Fruit fly (Drosophila melanogaster) whole organism, embryonic: ENCODE data around the gene Ucp4A.
A peak's percentile ranks its signal among the peaks of the same experiment; 100 is the strongest.

Experiments
- BtbVII ChIP-seq: fragments of 200-800 bp; sonication (Bioruptor generic); optimal IDR thresholded peaks from 3 replicates; lab custom pipeline; 2017; ENCODE audit warnings: missing biosample characterization, mild to moderate bottlenecking, missing genetic modification characterization
- CG10274 ChIP-seq: fragments of 200-800 bp; sonication (Bioruptor generic); optimal IDR thresholded peaks from 3 replicates; lab custom pipeline; 2017; ENCODE audit warnings: missing biosample characterization, mild to moderate bottlenecking, missing genetic modification characterization
- CG11456 ChIP-seq: fragments of 200-800 bp; sonication (Bioruptor generic); IDR thresholded peaks from 3 replicates; pipeline ENCODE4 v1.3.6; 2022; ENCODE audit warnings: missing biosample characterization, missing genetic modification characterization
- CG12071 ChIP-seq: fragments of 200-800 bp; sonication (Bioruptor generic); optimal IDR thresholded peaks from 3 replicates; lab custom pipeline; 2018; ENCODE audit warnings: missing biosample characterization, mild to moderate bottlenecking, missing genetic modification characterization
- CG12769 ChIP-seq: fragments of 200-800 bp; sonication (Bioruptor generic); optimal IDR thresholded peaks from 2 replicates; lab custom pipeline; 2019; ENCODE audit warnings: missing biosample characterization, mild to moderate bottlenecking, missing genetic modification characterization, moderate library complexity
- CG14860 ChIP-seq: fragments of 200-800 bp; sonication (Bioruptor generic); IDR thresholded peaks from 3 replicates; pipeline ENCODE4 v1.3.6; 2022; ENCODE audit warnings: missing biosample characterization, missing genetic modification characterization; ENCODE audit not compliant: partially characterized antibody
- CG16813 ChIP-seq: fragments of 200-800 bp; sonication (Bioruptor generic); IDR thresholded peaks from 3 replicates; pipeline ENCODE4 v1.3.6; 2022; ENCODE audit warnings: missing biosample characterization, missing genetic modification characterization; ENCODE audit not compliant: partially characterized antibody
- CG16863 ChIP-seq: fragments of 200-800 bp; sonication (Bioruptor generic); optimal IDR thresholded peaks from 3 replicates; lab custom pipeline; 2016; ENCODE audit warnings: missing biosample characterization, missing genetic modification characterization
- CG17568 ChIP-seq: fragments of 200-800 bp; sonication (Bioruptor generic); optimal IDR thresholded peaks from 2 replicates; lab custom pipeline; 2018; ENCODE audit warnings: missing biosample characterization, mild to moderate bottlenecking, missing genetic modification characterization, moderate library complexity
- CG17829 ChIP-seq: fragments of 200-800 bp; optimal IDR thresholded peaks from 2 replicates; lab custom pipeline; 2019; ENCODE audit warnings: missing biosample characterization, mild to moderate bottlenecking, missing genetic modification characterization, moderate library complexity
- CG17912 ChIP-seq: fragments of 200-800 bp; sonication (Bioruptor generic); optimal IDR thresholded peaks from 2 replicates; lab custom pipeline; 2018; ENCODE audit warnings: missing biosample characterization, mild to moderate bottlenecking, missing genetic modification characterization
- CG2116 ChIP-seq: fragments of 200-800 bp; sonication (Bioruptor generic); optimal IDR thresholded peaks from 3 replicates; lab custom pipeline; 2018; ENCODE audit warnings: missing biosample characterization, mild to moderate bottlenecking, missing genetic modification characterization
- CG2678 ChIP-seq: fragments of 200-800 bp; sonication (Bioruptor generic); optimal IDR thresholded peaks from 3 replicates; lab custom pipeline; 2019; ENCODE audit warnings: missing biosample characterization, mild to moderate bottlenecking, missing genetic modification characterization, moderate library complexity
- CG31388 ChIP-seq: fragments of 200-800 bp; sonication (Bioruptor generic); optimal IDR thresholded peaks from 2 replicates; lab custom pipeline; 2016; ENCODE audit warnings: missing biosample characterization, missing genetic modification characterization
- CG3995 ChIP-seq: fragments of 200-800 bp; sonication (Bioruptor generic); optimal IDR thresholded peaks from 3 replicates; lab custom pipeline; 2016; ENCODE audit warnings: missing biosample characterization, missing genetic modification characterization
- CG42726 ChIP-seq: fragments of 200-800 bp; sonication (Bioruptor generic); IDR thresholded peaks from 2 replicates; pipeline ENCODE4 v1.3.6; 2022; ENCODE audit warnings: missing biosample characterization, missing genetic modification characterization; ENCODE audit not compliant: partially characterized antibody
- CG4404 ChIP-seq: fragments of 200-800 bp; sonication (Bioruptor generic); IDR thresholded peaks from 2 replicates; pipeline ENCODE4 v1.3.6; 2022; ENCODE audit warnings: missing biosample characterization, missing genetic modification characterization
- CG4707 ChIP-seq: fragments of 200-800 bp; sonication (Bioruptor generic); optimal IDR thresholded peaks from 2 replicates; lab custom pipeline; 2018; ENCODE audit warnings: missing biosample characterization, mild to moderate bottlenecking, missing genetic modification characterization, moderate library complexity
- CG4730 ChIP-seq: fragments of 200-800 bp; sonication (Bioruptor generic); IDR thresholded peaks from 2 replicates; pipeline ENCODE4 v1.3.6; 2022; ENCODE audit warnings: missing biosample characterization, missing genetic modification characterization
- CG6654 ChIP-seq: fragments of 200-800 bp; sonication (Bioruptor generic); optimal IDR thresholded peaks from 2 replicates; lab custom pipeline; 2017; ENCODE audit warnings: missing biosample characterization, mild to moderate bottlenecking, missing genetic modification characterization
- CG7963 ChIP-seq: fragments of 200-800 bp; sonication (Bioruptor generic); IDR thresholded peaks from 3 replicates; pipeline ENCODE4 v1.3.6; 2022; ENCODE audit warnings: missing biosample characterization, missing genetic modification characterization; ENCODE audit not compliant: partially characterized antibody
- CG8478 ChIP-seq: fragments of >200 bp; optimal IDR thresholded peaks from 2 replicates; lab custom pipeline; 2018
- D19A ChIP-seq: fragments of 200-800 bp; optimal IDR thresholded peaks from 3 replicates; lab custom pipeline; 2019; ENCODE audit warnings: missing biosample characterization, mild to moderate bottlenecking, missing genetic modification characterization, moderate library complexity
- HLH4C ChIP-seq: fragments of 200-800 bp; sonication (Bioruptor generic); IDR thresholded peaks from 3 replicates; pipeline ENCODE4 v1.3.6; 2022; ENCODE audit warnings: missing biosample characterization, missing genetic modification characterization; ENCODE audit not compliant: partially characterized antibody
- Hr39 ChIP-seq: fragments of >200 bp; optimal IDR thresholded peaks from 2 replicates; lab custom pipeline; 2017
- Hsf ChIP-seq: fragments of 200-800 bp; sonication (Bioruptor generic); optimal IDR thresholded peaks from 3 replicates; lab custom pipeline; 2016; ENCODE audit warnings: missing biosample characterization, missing genetic modification characterization
- Jarid2 ChIP-seq: fragments of 200-800 bp; sonication (Bioruptor generic); optimal IDR thresholded peaks from 3 replicates; lab custom pipeline; 2017; ENCODE audit warnings: mild to moderate bottlenecking, missing biosample characterization, missing genetic modification reagents, missing genetic modification characterization
- Max ChIP-seq: fragments of 200-800 bp; sonication (Bioruptor generic); optimal IDR thresholded peaks from 2 replicates; lab custom pipeline; 2016; ENCODE audit warnings: missing biosample characterization, mild to moderate bottlenecking, missing genetic modification characterization
- Mes4 ChIP-seq: fragments of 200-800 bp; sonication (Bioruptor generic); optimal IDR thresholded peaks from 2 replicates; lab custom pipeline; 2016; ENCODE audit warnings: missing biosample characterization, missing genetic modification characterization
- Sin3A ChIP-seq: fragments of >200 bp; optimal IDR thresholded peaks from 2 replicates; lab custom pipeline; 2018
- Sox102F ChIP-seq: fragments of 200-800 bp; sonication (Bioruptor generic); optimal IDR thresholded peaks from 2 replicates; lab custom pipeline; 2018; ENCODE audit warnings: missing biosample characterization, mild to moderate bottlenecking, missing genetic modification characterization, moderate library complexity
- Sry-β ChIP-seq: fragments of 200-800 bp; sonication (Bioruptor generic); optimal IDR thresholded peaks from 2 replicates; lab custom pipeline; 2018; ENCODE audit warnings: missing biosample characterization, mild to moderate bottlenecking, missing genetic modification characterization, moderate library complexity
- aop ChIP-seq: fragments of 200-800 bp; sonication (Bioruptor generic); IDR thresholded peaks from 2 replicates; pipeline ENCODE4 v1.3.6; 2022; ENCODE audit warnings: missing biosample characterization, missing genetic modification characterization
- ara ChIP-seq: fragments of 200-800 bp; sonication (Bioruptor generic); IDR thresholded peaks from 2 replicates; pipeline ENCODE4 v1.3.6; 2022; ENCODE audit warnings: missing biosample characterization, missing genetic modification characterization
- bbx ChIP-seq: fragments of 200-800 bp; sonication (Bioruptor generic); IDR thresholded peaks from 2 replicates; pipeline ENCODE4 v1.3.6; 2022; ENCODE audit warnings: missing biosample characterization, missing genetic modification characterization; ENCODE audit not compliant: partially characterized antibody
- chif ChIP-seq, 2 experiments: fragments of 200-800 bp; sonication (Bioruptor generic); optimal IDR thresholded peaks; 3 replicates each; lab custom pipeline; 2016; ENCODE audit warnings: missing biosample characterization in 2 of 2, missing genetic modification characterization in 2 of 2
- chn ChIP-seq: fragments of 200-800 bp; sonication (Bioruptor generic); optimal IDR thresholded peaks from 2 replicates; lab custom pipeline; 2016; ENCODE audit warnings: missing biosample characterization, missing genetic modification characterization
- cwo ChIP-seq: fragments of 200-800 bp; sonication (Bioruptor generic); optimal IDR thresholded peaks from 3 replicates; lab custom pipeline; 2017; ENCODE audit warnings: missing biosample characterization, missing genetic modification characterization, mild to moderate bottlenecking, moderate library complexity, missing genetic modification reagents
- da ChIP-seq: fragments of 200-800 bp; sonication (Bioruptor generic); optimal IDR thresholded peaks from 2 replicates; lab custom pipeline; 2016; ENCODE audit warnings: missing biosample characterization, missing genetic modification characterization
- dmrt99B ChIP-seq: fragments of 200-800 bp; sonication (Bioruptor generic); optimal IDR thresholded peaks from 2 replicates; lab custom pipeline; 2018; ENCODE audit warnings: missing biosample characterization, mild to moderate bottlenecking, missing genetic modification characterization, moderate library complexity
- grn ChIP-seq: fragments of 200-800 bp; sonication (Bioruptor generic); optimal IDR thresholded peaks from 3 replicates; lab custom pipeline; 2017; ENCODE audit warnings: missing biosample characterization, missing genetic modification characterization
- nmo ChIP-seq: fragments of 200-800 bp; sonication (Bioruptor generic); optimal IDR thresholded peaks from 2 replicates; lab custom pipeline; 2018; ENCODE audit warnings: missing biosample characterization, mild to moderate bottlenecking, missing genetic modification characterization, moderate library complexity
- otp ChIP-seq: fragments of 200-800 bp; sonication (Bioruptor generic); IDR thresholded peaks from 3 replicates; pipeline ENCODE4, ENCODE4 v1.3.6; 2022; ENCODE audit warnings: missing biosample characterization, missing genetic modification characterization
- pnt ChIP-seq: fragments of 200-800 bp; sonication (Bioruptor generic); optimal IDR thresholded peaks from 3 replicates; lab custom pipeline; 2016; ENCODE audit warnings: missing biosample characterization, missing genetic modification characterization
- pros ChIP-seq: fragments of 200-800 bp; sonication (Bioruptor generic); optimal IDR thresholded peaks from 3 replicates; lab custom pipeline; 2019; ENCODE audit warnings: missing biosample characterization, mild to moderate bottlenecking, missing genetic modification characterization, moderate library complexity
- psq ChIP-seq: fragments of 200-800 bp; sonication (Bioruptor generic); optimal IDR thresholded peaks from 2 replicates; lab custom pipeline; 2017; ENCODE audit warnings: missing biosample characterization, missing genetic modification characterization
- sd ChIP-seq: fragments of 200-800 bp; sonication (Bioruptor generic); optimal IDR thresholded peaks from 3 replicates; lab custom pipeline; 2018; ENCODE audit warnings: missing biosample characterization, mild to moderate bottlenecking, missing genetic modification characterization, moderate library complexity
- sisA ChIP-seq: fragments of 200-800 bp; sonication (Bioruptor generic); IDR thresholded peaks from 2 replicates; pipeline ENCODE4 v1.3.6; 2022; ENCODE audit warnings: missing biosample characterization, missing genetic modification characterization
- tup ChIP-seq: fragments of 200-800 bp; sonication (Bioruptor generic); optimal IDR thresholded peaks from 2 replicates; lab custom pipeline; 2016; ENCODE audit warnings: missing biosample characterization, mild to moderate bottlenecking, missing genetic modification characterization, moderate library complexity
- vnd ChIP-seq: fragments of 200-800 bp; sonication (Bioruptor generic); IDR thresholded peaks from 3 replicates; pipeline ENCODE4 v1.3.6; 2022; ENCODE audit warnings: missing biosample characterization, missing genetic modification characterization; ENCODE audit not compliant: partially characterized antibody
- z ChIP-seq: fragments of 200-800 bp; sonication (Bioruptor generic); IDR thresholded peaks from 3 replicates; pipeline ENCODE4 v1.3.6; 2022; ENCODE audit warnings: missing biosample characterization, missing genetic modification characterization

Ucp4A gene

dm6 chrX:17844623-17845022, at the start of gene Ucp4A, which contains the start of gene CG8142 (continued):
- TF ChIP-seq CG14860 (GFP tag; lab: Robert Waterston, UW) = no peak
- TF ChIP-seq Sin3A = peak; percentile 10
- TF ChIP-seq chn = peak; percentile 73
- peak; percentile 7 for TF ChIP-seq Mes4 (GFP tag; lab: Kevin White, UChicago)
- TF ChIP-seq CG17829 (tag; lab: Kevin White, UChicago) = peak; percentile 94
- peak; percentile 75 for TF ChIP-seq tup (GFP tag; lab: Kevin White, UChicago)
- peak; percentile 92 for TF ChIP-seq Sox102F
- TF ChIP-seq grn (GFP tag; lab: Kevin White, UChicago) = peak; percentile 19
- TF ChIP-seq da = peak; percentile 8
- TF ChIP-seq aop = peak; percentile 65; the same call in 1 of the 2 replicates
- peak; percentile 25 for TF ChIP-seq CG17912
- peak; percentile 15 for TF ChIP-seq CG4707 (GFP tag; lab: Kevin White, UChicago)
- TF ChIP-seq CG4404 (GFP tag; lab: Robert Waterston, UW) = peak; percentile 95
- peak; percentile 76 for TF ChIP-seq CG2116 (GFP tag; lab: Kevin White, UChicago)
- TF ChIP-seq CG12071 (GFP tag; lab: Kevin White, UChicago) = peak; percentile 23
- TF ChIP-seq pros = no peak
- TF ChIP-seq CG17568 = no peak
- TF ChIP-seq Max = peak; percentile 89
- peak; percentile 39 for TF ChIP-seq CG3995 (GFP tag; lab: Kevin White, UChicago)
- no peak for TF ChIP-seq HLH4C
- peak; percentile 93 for TF ChIP-seq nmo (GFP tag; lab: Kevin White, UChicago)
- TF ChIP-seq CG4730 (GFP tag; lab: Robert Waterston, UW) = peak; percentile 96
- no peak for TF ChIP-seq CG16863 (GFP tag; lab: Kevin White, UChicago)
- TF ChIP-seq sd (tag; lab: Kevin White, UChicago) = peak; percentile 61
- TF ChIP-seq sisA (GFP tag; lab: Robert Waterston, UW) = peak; percentile 95
- TF ChIP-seq CG11456 (GFP tag; lab: Robert Waterston, UW) = peak; percentile 93
- TF ChIP-seq ara (GFP tag; lab: Robert Waterston, UW) = peak; percentile 96
- TF ChIP-seq vnd (GFP tag; lab: Robert Waterston, UW) = no peak
- peak; percentile 75 for TF ChIP-seq psq (GFP tag; lab: Kevin White, UChicago)
- TF ChIP-seq Hsf (GFP tag; lab: Kevin White, UChicago) = peak; percentile 83
- TF ChIP-seq CG12769 (tag; lab: Kevin White, UChicago) = no peak
- TF ChIP-seq BtbVII = peak; percentile 86
- 0 out of 3 replicates have a peak, but pooled peaks have one; percentile 41 for TF ChIP-seq CG16813 (GFP tag; lab: Robert Waterston, UW)
- TF ChIP-seq CG6654 (GFP tag; lab: Kevin White, UChicago) = peak; percentile 62
- TF ChIP-seq bbx (GFP tag; lab: Robert Waterston, UW) = no peak
- TF ChIP-seq CG10274 = peak; percentile 60
- peak; percentile 92 for TF ChIP-seq dmrt99B
- TF ChIP-seq cwo (GFP tag; lab: Kevin White, UChicago) = peak; percentile 81
- no peak for TF ChIP-seq CG7963 (GFP tag; lab: Robert Waterston, UW)
- peak; percentile 83 for TF ChIP-seq CG31388 (GFP tag; lab: Kevin White, UChicago)
- TF ChIP-seq Hr39 (lab: Kevin White, UChicago) = no peak
- no peak for TF ChIP-seq Jarid2 (GFP tag; lab: Kevin White, UChicago)
- TF ChIP-seq pnt (GFP tag; lab: Kevin White, UChicago) = peak; percentile 52
- TF ChIP-seq D19A (tag; lab: Kevin White, UChicago) = peak; percentile 85
- no peak for TF ChIP-seq CG8478 (lab: Kevin White, UChicago)
- peak; percentile 87 for TF ChIP-seq otp (GFP tag; lab: Robert Waterston, UW)
- TF ChIP-seq Sry-β (GFP tag; lab: Kevin White, UChicago) = no peak
- no peak for TF ChIP-seq CG42726 (GFP tag; lab: Robert Waterston, UW)
- TF ChIP-seq z (GFP tag; lab: Robert Waterston, UW) = peak; percentile 29; the same call in 1 of the 3 replicates
- TF ChIP-seq chif (GFP tag; optimal IDR thresholded peaks at IDR 0.05; lab: Kevin White, UChicago) = peak in 1 of 2 experiments; percentile 69
- peak; percentile 94 for TF ChIP-seq CG2678
